Fruit fly (Drosophila melanogaster): ENCODE results near the gene CG16700.
A peak's percentile ranks its signal among the peaks of the same experiment; 100 is the strongest.

Gene CG16700

dm6 chrX:17091062-17091904 is at the start of gene CG16700, which contains the start of gene CG4991 (continued):
- TF ChIP-seq lov (optimal IDR thresholded peaks at IDR 0.05) (no peak), lov (GFP tag; IDR thresholded peaks at IDR 0.05) (0 out of 3 replicates have a peak, but pooled peaks have one; percentile 28), CG8281 (tag; optimal IDR thresholded peaks at IDR 0.05) (peak; percentile 43), bsh (GFP tag; optimal IDR thresholded peaks at IDR 0.05) (peak in 1 of 2 experiments; percentile 71), Jarid2 (GFP tag; optimal IDR thresholded peaks at IDR 0.05) (peak; percentile 11), nom (GFP tag; optimal IDR thresholded peaks at IDR 0.05) (no peak), her (GFP tag; optimal IDR thresholded peaks at IDR 0.05) (no peak), CG9932 (GFP tag; IDR thresholded peaks at IDR 0.05) (peak; percentile 77), ato (GFP tag; IDR thresholded peaks at IDR 0.05; ENCODE audit: partially characterized antibody) (no peak), peb (GFP tag; IDR thresholded peaks at IDR 0.05) (0 out of 2 replicates have a peak, but pooled peaks have one; percentile 44), Eip74EF (GFP tag; optimal IDR thresholded peaks at IDR 0.05) (peak in 1 of 2 experiments; percentile 84), tup (GFP tag; optimal IDR thresholded peaks at IDR 0.05) (no peak), CG4328 (GFP tag; optimal IDR thresholded peaks at IDR 0.05) (peak; percentile 78), ewg (GFP tag; optimal IDR thresholded peaks at IDR 0.05) (peak; percentile 37), tio (GFP tag; optimal IDR thresholded peaks at IDR 0.05) (peak; percentile 83), Lim3 (GFP tag; IDR thresholded peaks at IDR 0.05) (no peak), CG17385 (GFP tag; optimal IDR thresholded peaks at IDR 0.05) (peak; percentile 78), crp (GFP tag; optimal IDR thresholded peaks at IDR 0.05) (peak in 1 of 2 experiments; percentile 82), CG11456 (GFP tag; IDR thresholded peaks at IDR 0.05) (peak; percentile 72; the same call in 2 of the 3 replicates), Nf-YA (GFP tag; IDR thresholded peaks at IDR 0.05) (no peak), CG6854 (GFP tag; optimal IDR thresholded peaks at IDR 0.05) (peak; percentile 72), D19B (GFP tag; optimal IDR thresholded peaks at IDR 0.05) (peak; percentile 66), CG13287 (GFP tag; IDR thresholded peaks at IDR 0.05; ENCODE audit: partially characterized antibody) (no peak), Hr3 (GFP tag; optimal IDR thresholded peaks at IDR 0.05) (peak; percentile 86), CG10321 (GFP tag; IDR thresholded peaks at IDR 0.05) (no peak; the same call in 1 of the 2 replicates), Ada2b (GFP tag; IDR thresholded peaks at IDR 0.05) (no peak; the same call in none of the 2 replicates), wor (GFP tag; IDR thresholded peaks at IDR 0.05) (peak; percentile 58; the same call in 1 of the 2 replicates), phol (tag; optimal IDR thresholded peaks at IDR 0.05) (peak; percentile 88), disco-r (GFP tag; optimal IDR thresholded peaks at IDR 0.05) (no peak), Aef1 (GFP tag; IDR thresholded peaks at IDR 0.05) (peak; percentile 48; the same call in 2 of the 3 replicates), CG8290 (GFP tag; optimal IDR thresholded peaks at IDR 0.05) (peak; percentile 24), CG8290 (tag; optimal IDR thresholded peaks at IDR 0.05) (peak in 1 of 2 experiments; percentile 38), GATAe (GFP tag; conservative IDR thresholded peaks at IDR 0.05) (peak; percentile 30; the same call in 1 of the 2 replicates), exex (tag; optimal IDR thresholded peaks at IDR 0.05) (peak; percentile 35), CG1603 (tag; optimal IDR thresholded peaks at IDR 0.05) (no peak), CG11247 (GFP tag; IDR thresholded peaks at IDR 0.05) (peak; percentile 55), hkb (optimal IDR thresholded peaks at IDR 0.05) (no peak), hkb (GFP tag; IDR thresholded peaks at IDR 0.05) (peak; percentile 31; the same call in 1 of the 2 replicates), jing (GFP tag; optimal IDR thresholded peaks at IDR 0.05) (no peak), Hr51 (GFP tag; optimal IDR thresholded peaks at IDR 0.05) (peak in 1 of 2 experiments; percentile 89), sob (GFP tag; IDR thresholded peaks at IDR 0.05) (peak; percentile 61), trh (GFP tag; optimal IDR thresholded peaks at IDR 0.05) (peak; percentile 12), mam (GFP tag; optimal IDR thresholded peaks at IDR 0.05) (peak; percentile 44), Med (GFP tag) (peak; percentile 83), pita (GFP tag; optimal IDR thresholded peaks at IDR 0.05) (no peak), slou (GFP tag; optimal IDR thresholded peaks at IDR 0.05) (peak; percentile 78), CG10654 (GFP tag; optimal IDR thresholded peaks at IDR 0.05) (peak; percentile 54), CG10979 (tag; optimal IDR thresholded peaks at IDR 0.05) (peak; percentile 82)
